Fruit fly (Drosophila melanogaster): Measurements from ENCODE around the gene CG2701.

Gene CG2701

dm6 chrX:2720122-2720521 lies at the start of gene CG2701:
Gene CG2701 (minus strand): TSS chrX:2720327.
- TF ChIP-seq svp (GFP tag) (no peak), salr (GFP tag; optimal IDR thresholded peaks at IDR 0.05) (no peak), esn (GFP tag; optimal IDR thresholded peaks at IDR 0.05) (peak; percentile 26), CG3032 (tag; optimal IDR thresholded peaks at IDR 0.05) (no peak), Sox14 (GFP tag; optimal IDR thresholded peaks at IDR 0.05) (no peak)

- peak; percentile 53 for TF ChIP-seq Eip78C (GFP tag)
- no peak for TF ChIP-seq CG10631 (GFP tag; optimal IDR thresholded peaks at IDR 0.05)
Measured at dm6 chrX:2765440-2765839, 45.3 kb upstream of the CG2701 start.

- TF ChIP-seq CG6163 (GFP tag; IDR thresholded peaks at IDR 0.05), result 0 out of 3 replicates have a peak, but pooled peaks have one; percentile 46
- peak; percentile 63 for TF ChIP-seq Eip78C (GFP tag)
- TF ChIP-seq CG6854 (GFP tag; optimal IDR thresholded peaks at IDR 0.05), result no peak
- no peak for TF ChIP-seq CG4318 (GFP tag; optimal IDR thresholded peaks at IDR 0.05)
- TF ChIP-seq Hr4 (GFP tag; optimal IDR thresholded peaks at IDR 0.05), result peak; percentile 1
- peak; percentile 14 for TF ChIP-seq CG32006 (GFP tag; optimal IDR thresholded peaks at IDR 0.05)
- no peak for TF ChIP-seq CG10669 (GFP tag; optimal IDR thresholded peaks at IDR 0.05)
- TF ChIP-seq CG3919 (GFP tag; optimal IDR thresholded peaks at IDR 0.05), result peak; percentile 10
- no peak for TF ChIP-seq fd85E (GFP tag; optimal IDR thresholded peaks at IDR 0.05)
- TF ChIP-seq Smox (GFP tag; optimal IDR thresholded peaks at IDR 0.05), result no peak
- TF ChIP-seq esn (GFP tag; optimal IDR thresholded peaks at IDR 0.05), result no peak
Measured at dm6 chrX:2761198-2761597, 41.1 kb upstream of the CG2701 start.

- TF ChIP-seq dsx (GFP tag; optimal IDR thresholded peaks at IDR 0.05; ENCODE audit: poor library complexity, severe bottlenecking), result no peak
- TF ChIP-seq CG15336 (GFP tag; IDR thresholded peaks at IDR 0.05), result no peak
- no peak for TF ChIP-seq Blimp-1 (GFP tag; optimal IDR thresholded peaks at IDR 0.05)
- no peak for TF ChIP-seq cyc (GFP tag; optimal IDR thresholded peaks at IDR 0.05)
- no peak for TF ChIP-seq Hr4 (GFP tag; optimal IDR thresholded peaks at IDR 0.05)
- no peak for TF ChIP-seq CG6163 (GFP tag; IDR thresholded peaks at IDR 0.05)
Measured at dm6 chrX:2757400-2757799, 37.3 kb upstream of the CG2701 start.

- no peak for TF ChIP-seq CG16779 (tag; optimal IDR thresholded peaks at IDR 0.05)
- no peak for TF ChIP-seq spab (GFP tag; optimal IDR thresholded peaks at IDR 0.05)
- no peak for TF ChIP-seq CG6854 (GFP tag; optimal IDR thresholded peaks at IDR 0.05)
- TF ChIP-seq CG3919 (GFP tag; optimal IDR thresholded peaks at IDR 0.05), result no peak
- no peak for TF ChIP-seq eg (GFP tag; IDR thresholded peaks at IDR 0.05)
- TF ChIP-seq topi (GFP tag; optimal IDR thresholded peaks at IDR 0.05), result no peak
- no peak for TF ChIP-seq CG11294 (GFP tag; IDR thresholded peaks at IDR 0.05)
- no peak for TF ChIP-seq Lpt (GFP tag; optimal IDR thresholded peaks at IDR 0.05)
- no peak for TF ChIP-seq CG32006 (GFP tag; optimal IDR thresholded peaks at IDR 0.05)
Measured at dm6 chrX:2749693-2750092, 29.6 kb upstream of the CG2701 start.

dm6 chrX:2744042-2744441 lies 23.9 kb upstream of the CG2701 start, which contains the start of gene Syx4:
Gene Syx4 (minus strand): TSS chrX:2744076.
- TF ChIP-seq esn (GFP tag; optimal IDR thresholded peaks at IDR 0.05), result peak; percentile 91
- peak; percentile 87 for TF ChIP-seq Sox15 (GFP tag; optimal IDR thresholded peaks at IDR 0.05)
- peak; percentile 91 for TF ChIP-seq CG34406 (GFP tag; optimal IDR thresholded peaks at IDR 0.05)
- peak; percentile 89 for TF ChIP-seq Hr39 (GFP tag; optimal IDR thresholded peaks at IDR 0.05)
- TF ChIP-seq CG8632 (GFP tag; optimal IDR thresholded peaks at IDR 0.05), result peak; percentile 86
- peak; percentile 88 for TF ChIP-seq CG11762 (GFP tag; optimal IDR thresholded peaks at IDR 0.05; ENCODE audit: insufficient read depth)
- peak; percentile 91 for TF ChIP-seq Met (GFP tag; optimal IDR thresholded peaks at IDR 0.05)
- TF ChIP-seq CG3032 (tag; optimal IDR thresholded peaks at IDR 0.05), result peak; percentile 85
- TF ChIP-seq OdsH (GFP tag; optimal IDR thresholded peaks at IDR 0.05), result peak; percentile 92
- TF ChIP-seq CG6808 (GFP tag; optimal IDR thresholded peaks at IDR 0.05), result peak; percentile 74
- TF ChIP-seq fd59A (GFP tag; optimal IDR thresholded peaks at IDR 0.05), result peak; percentile 74
- TF ChIP-seq CG6854 (GFP tag; optimal IDR thresholded peaks at IDR 0.05), result peak; percentile 78
- peak; percentile 92 for TF ChIP-seq CG32006 (GFP tag; optimal IDR thresholded peaks at IDR 0.05)
- TF ChIP-seq cyc (GFP tag; optimal IDR thresholded peaks at IDR 0.05), result peak; percentile 88
- TF ChIP-seq Sox14 (GFP tag; optimal IDR thresholded peaks at IDR 0.05), result peak; percentile 92
- TF ChIP-seq Ets21C (GFP tag; optimal IDR thresholded peaks at IDR 0.05), result peak; percentile 81
- peak; percentile 92 for TF ChIP-seq Hr4 (GFP tag; optimal IDR thresholded peaks at IDR 0.05)
- TF ChIP-seq CG9139 (GFP tag; optimal IDR thresholded peaks at IDR 0.05), result peak; percentile 75
- peak; percentile 91 for TF ChIP-seq acj6 (GFP tag; optimal IDR thresholded peaks at IDR 0.05)
- TF ChIP-seq ss (GFP tag; optimal IDR thresholded peaks at IDR 0.05), result peak; percentile 67 to 83
- TF ChIP-seq CG10631 (GFP tag; optimal IDR thresholded peaks at IDR 0.05), result peak; percentile 87
- TF ChIP-seq Smox (GFP tag; optimal IDR thresholded peaks at IDR 0.05), result peak; percentile 87
- TF ChIP-seq CG7368 (GFP tag; optimal IDR thresholded peaks at IDR 0.05), result peak; percentile 91
- TF ChIP-seq fkh (GFP tag; optimal IDR thresholded peaks at IDR 0.05), result peak; percentile 52
